Worm (Caenorhabditis elegans): ENCODE data around the gene R03H10.2.

DNA sequence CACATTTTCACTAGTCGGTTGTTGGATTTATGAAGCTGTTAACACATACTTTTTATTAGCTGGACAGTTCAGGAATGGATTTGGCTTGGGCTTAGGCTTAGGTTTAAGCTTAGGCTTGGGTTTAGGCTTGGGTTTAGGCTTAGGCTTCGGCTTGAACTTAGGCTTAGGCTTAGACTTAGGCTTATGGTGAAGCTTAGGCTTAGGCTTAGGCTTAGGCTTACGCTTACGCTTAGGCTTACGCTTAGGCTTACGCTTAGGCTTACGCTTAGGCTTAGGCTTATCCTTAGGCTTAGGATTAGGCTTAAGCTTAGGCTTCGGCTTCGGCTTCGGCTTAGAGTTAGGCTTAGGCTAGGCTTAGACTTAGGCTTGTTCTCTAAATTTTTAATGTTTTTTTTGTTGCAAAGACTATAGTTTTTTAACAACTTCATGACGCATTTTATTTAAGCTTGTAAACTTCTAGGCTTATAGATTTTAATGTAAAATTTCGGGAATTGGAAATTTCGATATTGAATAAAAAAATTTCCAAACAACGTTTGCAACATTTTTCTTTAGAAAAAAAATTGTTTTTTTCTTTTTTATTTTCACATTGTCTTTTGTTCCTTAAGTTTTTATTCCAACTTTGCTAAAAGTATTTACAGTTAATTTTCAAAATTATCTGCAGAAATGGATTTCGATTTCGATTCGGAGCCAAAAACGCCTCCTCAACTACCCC, at the start of gene R03H10.2:
- TF ChIP-seq flt-1 (GFP tag; IDR thresholded peaks at IDR 0.05) (no peak), ama-1 (optimal IDR thresholded peaks at IDR 0.05) (no peak), F13C5.2 (tag; optimal IDR thresholded peaks at IDR 0.05) (no peak), pes-1 (GFP tag; IDR thresholded peaks at IDR 0.05) (no peak), hmbx-1 (tag; optimal IDR thresholded peaks at IDR 0.05) (no peak)
